Fruit fly (Drosophila melanogaster): ENCODE data around the gene CG8202.

CG8202 gene

dm6 chr3R:8711890-8712449 is 19.9 kb upstream of the CG8202 start (continued):
- TF ChIP-seq Hr78 (GFP tag; optimal IDR thresholded peaks at IDR 0.05) (peak in 1 of 2 experiments; percentile 86), cg (GFP tag; optimal IDR thresholded peaks at IDR 0.05) (no peak), CG3847 (GFP tag; IDR thresholded peaks at IDR 0.05) (0 out of 2 replicates have a peak, but pooled peaks have one; percentile 15), Blimp-1 (GFP tag; optimal IDR thresholded peaks at IDR 0.05) (peak; percentile 20), sr (GFP tag; IDR thresholded peaks at IDR 0.05) (no peak), ci (GFP tag; IDR thresholded peaks at IDR 0.05) (peak; percentile 35; the same call in 2 of the 3 replicates), CG7839 (tag; optimal IDR thresholded peaks at IDR 0.05) (peak; percentile 24), dmrt99B (tag; optimal IDR thresholded peaks at IDR 0.05) (peak; percentile 41), Usf (GFP tag; optimal IDR thresholded peaks at IDR 0.05) (no peak), Drgx (GFP tag; IDR thresholded peaks at IDR 0.05) (peak; percentile 4; the same call in 1 of the 2 replicates), Lhr (GFP tag; optimal IDR thresholded peaks at IDR 0.05) (no peak), Deaf1 (tag; optimal IDR thresholded peaks at IDR 0.05) (peak; percentile 69), CG13424 (tag; optimal IDR thresholded peaks at IDR 0.05) (peak; percentile 17), CG34376 (GFP tag; optimal IDR thresholded peaks at IDR 0.05) (peak; percentile 39), sens-2 (GFP tag; IDR thresholded peaks at IDR 0.05) (peak; percentile 60; the same call in 1 of the 2 replicates), ftz-f1 (GFP tag; optimal IDR thresholded peaks at IDR 0.05) (no peak), unpg (GFP tag; optimal IDR thresholded peaks at IDR 0.05) (peak; percentile 37), z (GFP tag; IDR thresholded peaks at IDR 0.05) (no peak), row (GFP tag; IDR thresholded peaks at IDR 0.05) (peak; percentile 37; the same call in 1 of the 3 replicates), Bgb (GFP tag; IDR thresholded peaks at IDR 0.05; ENCODE audit: partially characterized antibody) (no peak), Oli (tag; optimal IDR thresholded peaks at IDR 0.05) (peak; percentile 45), CG6272 (GFP tag; IDR thresholded peaks at IDR 0.05) (no peak), gsb-n (tag; optimal IDR thresholded peaks at IDR 0.05) (no peak), danr (GFP tag; IDR thresholded peaks at IDR 0.05) (no peak), Hr51 (GFP tag; optimal IDR thresholded peaks at IDR 0.05) (peak in 1 of 2 experiments; percentile 63), CG17385 (GFP tag; optimal IDR thresholded peaks at IDR 0.05) (peak; percentile 19), Dp (GFP tag; optimal IDR thresholded peaks at IDR 0.05) (no peak), CG7987 (GFP tag; optimal IDR thresholded peaks at IDR 0.05) (peak; percentile 18), bsh (GFP tag; optimal IDR thresholded peaks at IDR 0.05) (peak in 1 of 2 experiments; percentile 50), eyg (GFP tag; optimal IDR thresholded peaks at IDR 0.05) (no peak), CG18599 (GFP tag; optimal IDR thresholded peaks at IDR 0.05) (peak; percentile 12), CG4707 (GFP tag; optimal IDR thresholded peaks at IDR 0.05) (peak; percentile 86), ttk (GFP tag; IDR thresholded peaks at IDR 0.05) (peak; percentile 42), ERR (GFP tag; optimal IDR thresholded peaks at IDR 0.05) (no peak), CG15269 (tag; optimal IDR thresholded peaks at IDR 0.05) (peak; percentile 9), chinmo (GFP tag; IDR thresholded peaks at IDR 0.05; ENCODE audit: partially characterized antibody) (0 out of 4 replicates have a peak, but pooled peaks have one; percentile 35), pb (GFP tag; optimal IDR thresholded peaks at IDR 0.05) (no peak), dpn (GFP tag; optimal IDR thresholded peaks at IDR 0.05) (peak in 1 of 2 experiments; percentile 27), crc (GFP tag; optimal IDR thresholded peaks at IDR 0.05) (no peak), CG14441 (GFP tag; IDR thresholded peaks at IDR 0.05) (no peak), sug (tag; optimal IDR thresholded peaks at IDR 0.05) (peak; percentile 11), CG3726 (GFP tag; IDR thresholded peaks at IDR 0.05) (no peak), gro (GFP tag; optimal IDR thresholded peaks at IDR 0.05) (no peak), zfh1 (GFP tag; IDR thresholded peaks at IDR 0.05) (0 out of 3 replicates have a peak, but pooled peaks have one; percentile 3), Pdp1 (GFP tag; optimal IDR thresholded peaks at IDR 0.05) (no peak), gem (tag; optimal IDR thresholded peaks at IDR 0.05) (peak; percentile 50), CG15479 (GFP tag; optimal IDR thresholded peaks at IDR 0.05) (no peak)

Data from whole organism, embryonic.